Worm (Caenorhabditis elegans) whole organism, L1 larva: Measurements from ENCODE around the gene dop-6.

ENCODE experiments used
- C04F5.9 ChIP-seq: sonication (generic microtip); optimal IDR thresholded peaks from 2 replicates; lab custom pipeline; 2016; ENCODE audit warnings: missing genetic modification characterization, missing compliant biosample characterization
- C16A3.4 ChIP-seq: fragments of 150-350 bp; optimal IDR thresholded peaks from 2 replicates; lab custom pipeline; 2014; ENCODE audit warnings: missing biosample characterization, missing genetic modification characterization
- F16B12.6 ChIP-seq: fragments of 150-350 bp; optimal IDR thresholded peaks from 2 replicates; lab custom pipeline; 2014; ENCODE audit warnings: missing biosample characterization, missing genetic modification characterization
- aha-1 ChIP-seq: fragments of 150-350 bp; optimal IDR thresholded peaks from 2 replicates; lab custom pipeline; 2014; ENCODE audit warnings: missing biosample characterization, missing genetic modification characterization
- aly-2 ChIP-seq: fragments of 150-350 bp; optimal IDR thresholded peaks from 2 replicates; lab custom pipeline; 2014; ENCODE audit warnings: missing biosample characterization, missing genetic modification characterization
- blmp-1 ChIP-seq: fragments of 150-350 bp; optimal IDR thresholded peaks from 2 replicates; lab custom pipeline; 2014; ENCODE audit warnings: missing biosample characterization, missing genetic modification characterization
- ceh-63 ChIP-seq: fragments of 200-800 bp; sonication (Bioruptor generic); optimal IDR thresholded peaks from 2 replicates; lab custom pipeline; 2018; ENCODE audit warnings: mild to moderate bottlenecking, missing genetic modification characterization, missing compliant biosample characterization
- ceh-8 ChIP-seq: fragments of 200-800 bp; sonication (Bioruptor generic); optimal IDR thresholded peaks from 2 replicates; lab custom pipeline; 2018; ENCODE audit warnings: mild to moderate bottlenecking, missing genetic modification characterization, moderate library complexity, missing compliant biosample characterization
- ceh-88 ChIP-seq: fragments of 200-800 bp; sonication (Bioruptor generic); IDR thresholded peaks from 2 replicates; pipeline ENCODE4 v1.3.6; 2022; ENCODE audit warnings: missing genetic modification characterization, missing compliant biosample characterization
- ceh-90 ChIP-seq: sonication (generic microtip); optimal IDR thresholded peaks from 2 replicates; lab custom pipeline; 2016; ENCODE audit warnings: missing genetic modification characterization, missing compliant biosample characterization
- dpl-1 ChIP-seq, 3 experiments: fragments of 150-350 bp in 2 of 3; sonication (generic microtip) in 1 of 3; optimal IDR thresholded peaks; 2 replicates each; lab custom pipeline; 2014 to 2017; ENCODE audit warnings: missing biosample characterization in 3 of 3, missing genetic modification characterization in 3 of 3, missing genetic modification reagents in 3 of 3
- efl-3 ChIP-seq: fragments of 200-800 bp; sonication (Bioruptor generic); optimal IDR thresholded peaks from 2 replicates; lab custom pipeline; 2018; ENCODE audit warnings: mild to moderate bottlenecking, missing genetic modification characterization, missing compliant biosample characterization
- egl-13 ChIP-seq: sonication (generic microtip); optimal IDR thresholded peaks from 2 replicates; lab custom pipeline; 2016; ENCODE audit warnings: missing genotype, missing genetic modification reagents, missing genetic modification characterization, missing compliant biosample characterization
- egl-27 ChIP-seq, 2 experiments: fragments of 150-350 bp in 1 of 2; sonication (generic microtip); optimal IDR thresholded peaks; 3 replicates each; lab custom pipeline; 2017 to 2018; ENCODE audit warnings: missing biosample characterization in 2 of 2, missing genetic modification characterization in 2 of 2, missing genetic modification reagents in 2 of 2
- fkh-4 ChIP-seq: sonication (generic microtip); optimal IDR thresholded peaks from 2 replicates; lab custom pipeline; 2016; ENCODE audit warnings: missing compliant biosample characterization, missing genetic modification characterization, borderline replicate concordance
- fkh-8 ChIP-seq: sonication (generic microtip); optimal IDR thresholded peaks from 2 replicates; lab custom pipeline; 2016; ENCODE audit warnings: mild to moderate bottlenecking, missing genetic modification characterization, missing compliant biosample characterization
- fos-1 ChIP-seq: fragments of 150-350 bp; optimal IDR thresholded peaks from 2 replicates; lab custom pipeline; 2014; ENCODE audit warnings: missing biosample characterization, missing genetic modification characterization
- hlh-4 ChIP-seq: sonication (generic microtip); optimal IDR thresholded peaks from 2 replicates; lab custom pipeline; 2016; ENCODE audit warnings: mild to moderate bottlenecking, missing genetic modification characterization, missing compliant biosample characterization
- hpl-2 ChIP-seq: fragments of 150-350 bp; optimal IDR thresholded peaks from 2 replicates; lab custom pipeline; 2014; ENCODE audit warnings: missing biosample characterization, missing genetic modification reagents, missing genetic modification characterization
- irx-1 ChIP-seq: sonication (generic microtip); optimal IDR thresholded peaks from 2 replicates; lab custom pipeline; 2016; ENCODE audit warnings: missing genetic modification characterization, missing compliant biosample characterization
- jun-1 ChIP-seq: fragments of 150-350 bp; optimal IDR thresholded peaks from 2 replicates; lab custom pipeline; 2014; ENCODE audit warnings: missing biosample characterization, missing genetic modification reagents, missing genetic modification characterization
- lin-13 ChIP-seq: fragments of 150-350 bp; optimal IDR thresholded peaks from 2 replicates; lab custom pipeline; 2014; ENCODE audit warnings: missing biosample characterization, missing genetic modification reagents, missing genetic modification characterization
- lin-14 ChIP-seq: fragments of 200-800 bp; sonication (Bioruptor generic); optimal IDR thresholded peaks from 2 replicates; lab custom pipeline; 2018; ENCODE audit warnings: mild to moderate bottlenecking, missing genetic modification characterization, moderate library complexity, missing compliant biosample characterization
- lin-15B ChIP-seq: fragments of 150-350 bp; sonication (generic microtip); optimal IDR thresholded peaks from 3 replicates; lab custom pipeline; 2014; ENCODE audit warnings: missing biosample characterization, missing genetic modification characterization
- lin-35 ChIP-seq, 2 experiments: fragments of 150-350 bp; optimal IDR thresholded peaks; 2 replicates each; lab custom pipeline; 2014; ENCODE audit warnings: missing biosample characterization in 2 of 2, missing genetic modification characterization in 2 of 2, missing genetic modification reagents in 2 of 2
- lin-39 ChIP-seq: fragments of 150-350 bp; optimal IDR thresholded peaks from 2 replicates; lab custom pipeline; 2014; ENCODE audit warnings: missing biosample characterization, missing genetic modification reagents, missing genetic modification characterization
- mab-9 ChIP-seq: fragments of 200-800 bp; sonication (Bioruptor generic); IDR thresholded peaks from 2 replicates; pipeline ENCODE4 v1.3.6; 2022; ENCODE audit warnings: missing genetic modification reagents, missing genetic modification characterization, missing compliant biosample characterization
- mef-2 ChIP-seq: fragments of 150-350 bp; optimal IDR thresholded peaks from 2 replicates; lab custom pipeline; 2014; ENCODE audit warnings: missing biosample characterization, missing genetic modification characterization
- mep-1 ChIP-seq: fragments of 150-350 bp; optimal IDR thresholded peaks from 2 replicates; lab custom pipeline; 2014; ENCODE audit warnings: missing biosample characterization, missing genetic modification characterization
- nhr-11 ChIP-seq: fragments of 150-350 bp; optimal IDR thresholded peaks from 2 replicates; lab custom pipeline; 2014; ENCODE audit warnings: missing biosample characterization, missing genetic modification characterization
- nhr-12 ChIP-seq: sonication (generic microtip); optimal IDR thresholded peaks from 2 replicates; lab custom pipeline; 2017; ENCODE audit warnings: missing biosample characterization, missing genetic modification characterization
- nhr-20 ChIP-seq: sonication (generic microtip); optimal IDR thresholded peaks from 2 replicates; lab custom pipeline; 2016; ENCODE audit warnings: mild to moderate bottlenecking, missing genetic modification characterization, missing compliant biosample characterization
- nhr-237 ChIP-seq: fragments of 150-350 bp; optimal IDR thresholded peaks from 2 replicates; lab custom pipeline; 2014; ENCODE audit warnings: missing biosample characterization, missing genetic modification characterization
- nhr-28 ChIP-seq: fragments of 150-350 bp; optimal IDR thresholded peaks from 2 replicates; lab custom pipeline; 2014; ENCODE audit warnings: missing biosample characterization, missing genetic modification characterization
- nhr-47 ChIP-seq: sonication (generic microtip); optimal IDR thresholded peaks from 2 replicates; lab custom pipeline; 2016; ENCODE audit warnings: mild to moderate bottlenecking, missing genetic modification characterization, moderate library complexity, missing compliant biosample characterization
- nhr-71 ChIP-seq: sonication (generic microtip); optimal IDR thresholded peaks from 2 replicates; lab custom pipeline; 2016; ENCODE audit warnings: mild to moderate bottlenecking, missing genetic modification characterization, moderate library complexity, missing compliant biosample characterization
- nhr-84 ChIP-seq: sonication (generic microtip); optimal IDR thresholded peaks from 2 replicates; lab custom pipeline; 2017; ENCODE audit warnings: missing biosample characterization, missing genetic modification characterization
- nhr-85 ChIP-seq: sonication (generic microtip); peaks from one replicate; lab custom pipeline; 2016; ENCODE audit warnings: missing genetic modification characterization, inconsistent platforms, missing compliant biosample characterization
- pag-3 ChIP-seq: sonication (generic microtip); optimal IDR thresholded peaks from 2 replicates; lab custom pipeline; 2017; ENCODE audit warnings: missing genetic modification characterization, mild to moderate bottlenecking, missing compliant biosample characterization, antibody characterized with exemption, borderline replicate concordance; ENCODE audit not compliant: insufficient read depth
- pax-3 ChIP-seq: fragments of 200-800 bp; sonication (Bioruptor generic); optimal IDR thresholded peaks from 2 replicates; lab custom pipeline; 2018; ENCODE audit warnings: mild to moderate bottlenecking, missing genetic modification characterization, moderate library complexity, missing compliant biosample characterization
- pqm-1 ChIP-seq: sonication (generic microtip); optimal IDR thresholded peaks from 3 replicates; lab custom pipeline; 2017; ENCODE audit warnings: missing biosample characterization, missing genetic modification characterization
- snpc-4 ChIP-seq: fragments of 150-350 bp; optimal IDR thresholded peaks from 2 replicates; lab custom pipeline; 2014; ENCODE audit warnings: missing biosample characterization, missing genetic modification characterization
- sox-4 ChIP-seq: sonication (generic microtip); optimal IDR thresholded peaks from 2 replicates; lab custom pipeline; 2016; ENCODE audit warnings: missing genetic modification characterization, missing compliant biosample characterization
- sptf-1 ChIP-seq: fragments of 150-350 bp; optimal IDR thresholded peaks from 2 replicates; lab custom pipeline; 2014; ENCODE audit warnings: missing biosample characterization, missing genetic modification characterization
- unc-130 ChIP-seq: fragments of 150-350 bp; optimal IDR thresholded peaks from 2 replicates; lab custom pipeline; 2017; ENCODE audit warnings: missing biosample characterization, missing genetic modification characterization, inconsistent platforms
- unc-30 ChIP-seq: sonication (generic microtip); optimal IDR thresholded peaks from 2 replicates; lab custom pipeline; 2017; ENCODE audit warnings: missing biosample characterization, missing genetic modification characterization
- unc-62 ChIP-seq: fragments of 150-350 bp; optimal IDR thresholded peaks from 2 replicates; lab custom pipeline; 2014; ENCODE audit warnings: missing biosample characterization, missing genetic modification reagents, missing genetic modification characterization
- unc-86 ChIP-seq: sonication (generic microtip); optimal IDR thresholded peaks from 2 replicates; lab custom pipeline; 2016; ENCODE audit warnings: missing genetic modification characterization, missing compliant biosample characterization
- unc-98 ChIP-seq: fragments of 200-800 bp; sonication (Bioruptor generic); IDR thresholded peaks from 2 replicates; pipeline ENCODE4 v1.3.6; 2022; ENCODE audit warnings: missing genetic modification characterization, missing compliant biosample characterization
- vab-15 ChIP-seq: sonication (generic microtip); optimal IDR thresholded peaks from 2 replicates; lab custom pipeline; 2017; ENCODE audit warnings: missing genotype, mild to moderate bottlenecking, missing genetic modification characterization, missing compliant biosample characterization
- zip-4 ChIP-seq: fragments of 200-800 bp; sonication (Bioruptor generic); optimal IDR thresholded peaks from 2 replicates; lab custom pipeline; 2018; ENCODE audit warnings: mild to moderate bottlenecking, missing genetic modification characterization, moderate library complexity, missing compliant biosample characterization
- ztf-11 ChIP-seq, 2 experiments: sonication (generic microtip); optimal IDR thresholded peaks; 2 replicates each; lab custom pipeline; 2016 to 2017; ENCODE audit warnings: missing genetic modification characterization in 2 of 2, missing biosample characterization in 1 of 2, missing compliant biosample characterization in 1 of 2

dop-6 gene

ce11 chrX:4306861-4307260, 13.8 kb upstream of the dop-6 start, which contains the start of gene pqn-15:
Gene pqn-15 (minus strand): TSS chrX:4306961.
- no peak for TF ChIP-seq unc-62 (GFP tag; lab: Kevin White, UChicago)
- TF ChIP-seq, all 84 proteins: peak for 0

- peak in 2 of 3 experiments; percentile 20 to 28 for TF ChIP-seq dpl-1 (GFP tag; optimal IDR thresholded peaks at IDR 0.05; lab: Kevin White, UChicago)
- no peak for TF ChIP-seq lin-13 (GFP tag; lab: Kevin White, UChicago)
- TF ChIP-seq pag-3 (tag; lab: Kevin White, UChicago), result no peak
- TF ChIP-seq aha-1 (tag; lab: Kevin White, UChicago), result no peak
- no peak for TF ChIP-seq ceh-63 (GFP tag; lab: Kevin White, UChicago)
- peak in 1 of 2 experiments; percentile 51 for TF ChIP-seq lin-35 (GFP tag; optimal IDR thresholded peaks at IDR 0.05; lab: Kevin White, UChicago)
- TF ChIP-seq jun-1 (tag; lab: Kevin White, UChicago), result no peak
- no peak for TF ChIP-seq hlh-4 (tag; lab: Kevin White, UChicago)
- TF ChIP-seq unc-86 (tag; lab: Kevin White, UChicago), result peak; percentile 44
- peak; percentile 76 for TF ChIP-seq lin-14 (GFP tag; lab: Kevin White, UChicago)
- no peak for TF ChIP-seq lin-15B (tag; lab: Kevin White, UChicago)
- TF ChIP-seq fos-1, result no peak
- TF ChIP-seq C16A3.4 (tag; lab: Kevin White, UChicago), result peak; percentile 28
- TF ChIP-seq nhr-12, result no peak
- no peak for TF ChIP-seq sptf-1 (tag; lab: Kevin White, UChicago)
- peak; percentile 54 for TF ChIP-seq nhr-20 (tag; lab: Kevin White, UChicago)
- no peak for TF ChIP-seq pax-3 (tag; lab: Kevin White, UChicago)
- peak; percentile 61 for TF ChIP-seq irx-1
- no peak for TF ChIP-seq pqm-1 (tag; lab: Kevin White, UChicago)
- no peak for TF ChIP-seq nhr-84 (tag; lab: Kevin White, UChicago)
- no peak for TF ChIP-seq ztf-11 (tag; optimal IDR thresholded peaks at IDR 0.05; lab: Kevin White, UChicago)
- no peak for TF ChIP-seq sox-4 (tag; lab: Kevin White, UChicago)
- TF ChIP-seq ceh-88 (GFP tag; lab: Robert Waterston, UW), result no peak
- TF ChIP-seq nhr-237 (tag; lab: Kevin White, UChicago), result no peak
- TF ChIP-seq fkh-8 (tag; lab: Kevin White, UChicago), result peak; percentile 26
- TF ChIP-seq lin-39 (tag; lab: Kevin White, UChicago), result no peak
- TF ChIP-seq aly-2, result no peak
- TF ChIP-seq mef-2 (tag; lab: Kevin White, UChicago), result no peak
- peak; percentile 61 for TF ChIP-seq nhr-71 (tag; lab: Kevin White, UChicago)
- no peak for TF ChIP-seq unc-62 (GFP tag; lab: Kevin White, UChicago)
- peak; percentile 55 for TF ChIP-seq nhr-47 (tag; lab: Kevin White, UChicago)
- no peak for TF ChIP-seq hpl-2
- no peak for TF ChIP-seq blmp-1 (tag; lab: Kevin White, UChicago)
- TF ChIP-seq ceh-90 (tag; lab: Kevin White, UChicago), result no peak
- peak; percentile 15 for TF ChIP-seq egl-13 (tag; lab: Kevin White, UChicago)
- TF ChIP-seq nhr-85 (tag; lab: Kevin White, UChicago), result peak; percentile 73
- TF ChIP-seq egl-27 (tag; optimal IDR thresholded peaks at IDR 0.05; lab: Kevin White, UChicago), result no peak
- TF ChIP-seq mep-1 (tag; lab: Kevin White, UChicago), result peak; percentile 30
- no peak for TF ChIP-seq fkh-4 (tag; lab: Kevin White, UChicago)
- no peak for TF ChIP-seq unc-98 (GFP tag; lab: Robert Waterston, UW)
- TF ChIP-seq unc-30 (tag; lab: Kevin White, UChicago), result no peak
- no peak for TF ChIP-seq vab-15 (tag; lab: Kevin White, UChicago)
- no peak for TF ChIP-seq efl-3 (GFP tag; lab: Kevin White, UChicago)
- TF ChIP-seq nhr-11 (tag; lab: Kevin White, UChicago), result no peak
- no peak for TF ChIP-seq C04F5.9
- no peak for TF ChIP-seq ceh-8
- no peak for TF ChIP-seq mab-9 (GFP tag; lab: Robert Waterston, UW)
- peak; percentile 35 for TF ChIP-seq unc-130 (tag; lab: Kevin White, UChicago)
- TF ChIP-seq nhr-28 (tag; lab: Kevin White, UChicago), result no peak
- no peak for TF ChIP-seq zip-4 (GFP tag; lab: Kevin White, UChicago)
- peak; percentile 85 for TF ChIP-seq F16B12.6 (tag; lab: Kevin White, UChicago)
- no peak for TF ChIP-seq snpc-4 (tag; lab: Kevin White, UChicago)
Observed at ce11 chrX:4307559-4308005, 13.1 kb upstream of the dop-6 start.
